Fruit fly (Drosophila melanogaster): ENCODE measurements around the gene Rab11.
A peak's percentile ranks its signal among the peaks of the same experiment; 100 is the strongest.

Rab11 gene

DNA sequence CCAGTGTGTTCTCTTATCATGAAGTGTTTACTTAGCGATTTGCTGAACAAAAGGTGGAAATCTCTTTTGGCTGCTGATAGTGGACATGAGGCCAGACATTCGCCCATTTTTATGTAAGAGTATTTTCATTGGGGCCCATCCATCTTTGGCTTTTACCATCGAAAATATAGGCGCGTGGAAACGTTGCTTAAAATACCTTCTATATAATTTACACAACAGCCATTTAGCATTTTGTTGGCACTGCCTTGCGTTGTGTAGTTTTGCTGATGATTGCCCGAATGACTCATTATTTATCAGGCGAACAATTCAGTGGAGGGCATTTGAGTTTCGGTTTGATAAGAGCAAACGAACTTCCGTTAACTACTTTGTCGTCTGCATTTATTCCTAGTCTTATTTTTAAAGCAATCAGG, 50.4 kb downstream of the Rab11 start (continued):
- TF ChIP-seq prd (optimal IDR thresholded peaks at IDR 0.05), result no peak
- peak; percentile 53; the same call in 1 of the 3 replicates for TF ChIP-seq prd (GFP tag; IDR thresholded peaks at IDR 0.05)
- TF ChIP-seq gem (tag; optimal IDR thresholded peaks at IDR 0.05), result peak; percentile 57
- TF ChIP-seq ranshi (GFP tag; IDR thresholded peaks at IDR 0.05), result no peak
- TF ChIP-seq CG17186 (GFP tag; optimal IDR thresholded peaks at IDR 0.05), result no peak
- no peak for TF ChIP-seq insv (GFP tag; optimal IDR thresholded peaks at IDR 0.05)
- no peak for TF ChIP-seq Fer2 (tag; optimal IDR thresholded peaks at IDR 0.05)
- no peak for TF ChIP-seq CG10959 (GFP tag; IDR thresholded peaks at IDR 0.05)
- TF ChIP-seq chinmo (GFP tag; IDR thresholded peaks at IDR 0.05; ENCODE audit: partially characterized antibody), result peak; percentile 87; the same call in 2 of the 4 replicates
- peak; percentile 71 for TF ChIP-seq H2.0 (GFP tag; IDR thresholded peaks at IDR 0.05)
- no peak for TF ChIP-seq CG5180 (GFP tag; optimal IDR thresholded peaks at IDR 0.05)
- peak; percentile 64; the same call in 2 of the 3 replicates for TF ChIP-seq so (GFP tag; IDR thresholded peaks at IDR 0.05)
- TF ChIP-seq ci (GFP tag; IDR thresholded peaks at IDR 0.05), result no peak
- peak; percentile 27 for TF ChIP-seq CG12071 (GFP tag; optimal IDR thresholded peaks at IDR 0.05)
- peak; percentile 48 for TF ChIP-seq fd3F (GFP tag; optimal IDR thresholded peaks at IDR 0.05)
- no peak for TF ChIP-seq CG15073 (GFP tag; optimal IDR thresholded peaks at IDR 0.05)
- TF ChIP-seq CG12391 (tag; optimal IDR thresholded peaks at IDR 0.05), result peak; percentile 23
- TF ChIP-seq CG1832 (GFP tag; optimal IDR thresholded peaks at IDR 0.05), result no peak
- peak; percentile 40 for TF ChIP-seq Adf1 (GFP tag; IDR thresholded peaks at IDR 0.05)
- TF ChIP-seq Gsc (GFP tag; IDR thresholded peaks at IDR 0.05), result no peak
- peak; percentile 9 for TF ChIP-seq CG9437 (GFP tag; optimal IDR thresholded peaks at IDR 0.05)
- no peak for TF ChIP-seq CG1602 (GFP tag; optimal IDR thresholded peaks at IDR 0.05)
- peak; percentile 32 for TF ChIP-seq CG9876 (GFP tag; optimal IDR thresholded peaks at IDR 0.05)
- TF ChIP-seq dimm (GFP tag; IDR thresholded peaks at IDR 0.05), result no peak
- TF ChIP-seq sd (tag; optimal IDR thresholded peaks at IDR 0.05), result peak; percentile 89
- peak; percentile 29 for TF ChIP-seq caup (GFP tag; optimal IDR thresholded peaks at IDR 0.05; ENCODE audit: severe bottlenecking)
- no peak for TF ChIP-seq CG7928 (GFP tag; optimal IDR thresholded peaks at IDR 0.05)
- TF ChIP-seq Neu2 (GFP tag; optimal IDR thresholded peaks at IDR 0.05; ENCODE audit: borderline replicate concordance), result no peak
- no peak for TF ChIP-seq tin (GFP tag; optimal IDR thresholded peaks at IDR 0.05)
- no peak for TF ChIP-seq CG10267 (tag; optimal IDR thresholded peaks at IDR 0.05)
- peak; percentile 33 for TF ChIP-seq NfI (GFP tag; optimal IDR thresholded peaks at IDR 0.05)
- TF ChIP-seq Xbp1 (GFP tag; optimal IDR thresholded peaks at IDR 0.05), result peak; percentile 38
- no peak for TF ChIP-seq Vsx1 (GFP tag; optimal IDR thresholded peaks at IDR 0.05)
- TF ChIP-seq CG8290 (GFP tag; optimal IDR thresholded peaks at IDR 0.05), result no peak
- peak in 1 of 2 experiments; percentile 87 for TF ChIP-seq CG8290 (tag; optimal IDR thresholded peaks at IDR 0.05)
- peak; percentile 36 for TF ChIP-seq unpg (GFP tag; optimal IDR thresholded peaks at IDR 0.05)
- no peak for TF ChIP-seq CG4854 (GFP tag; optimal IDR thresholded peaks at IDR 0.05)
- peak; percentile 53 for TF ChIP-seq disco-r (GFP tag; optimal IDR thresholded peaks at IDR 0.05)
- TF ChIP-seq sim (GFP tag; IDR thresholded peaks at IDR 0.05), result no peak
- TF ChIP-seq CG10274 (GFP tag; optimal IDR thresholded peaks at IDR 0.05), result peak; percentile 25
- TF ChIP-seq Kr (GFP tag; optimal IDR thresholded peaks at IDR 0.05), result no peak
- TF ChIP-seq sna (GFP tag; IDR thresholded peaks at IDR 0.05; ENCODE audit: partially characterized antibody), result no peak
- TF ChIP-seq mam (GFP tag; optimal IDR thresholded peaks at IDR 0.05), result peak; percentile 29
- no peak for TF ChIP-seq Jarid2 (GFP tag; optimal IDR thresholded peaks at IDR 0.05)
- peak; percentile 30 for TF ChIP-seq CG9817 (tag; optimal IDR thresholded peaks at IDR 0.05)
- TF ChIP-seq Mrtf (GFP tag; IDR thresholded peaks at IDR 0.05), result 0 out of 3 replicates have a peak, but pooled peaks have one; percentile 43
- no peak for TF ChIP-seq CG14667 (GFP tag; IDR thresholded peaks at IDR 0.05)
- TF ChIP-seq pb (GFP tag; optimal IDR thresholded peaks at IDR 0.05), result no peak
- TF ChIP-seq btn (GFP tag; optimal IDR thresholded peaks at IDR 0.05), result no peak
- no peak for TF ChIP-seq Ravus (GFP tag; IDR thresholded peaks at IDR 0.05)
- peak; percentile 3 for TF ChIP-seq Hey (tag; optimal IDR thresholded peaks at IDR 0.05)

Data from whole organism, embryonic.